Fruit fly (Drosophila melanogaster): ENCODE data around the gene CG42788.

The CG42788 gene

DNA sequence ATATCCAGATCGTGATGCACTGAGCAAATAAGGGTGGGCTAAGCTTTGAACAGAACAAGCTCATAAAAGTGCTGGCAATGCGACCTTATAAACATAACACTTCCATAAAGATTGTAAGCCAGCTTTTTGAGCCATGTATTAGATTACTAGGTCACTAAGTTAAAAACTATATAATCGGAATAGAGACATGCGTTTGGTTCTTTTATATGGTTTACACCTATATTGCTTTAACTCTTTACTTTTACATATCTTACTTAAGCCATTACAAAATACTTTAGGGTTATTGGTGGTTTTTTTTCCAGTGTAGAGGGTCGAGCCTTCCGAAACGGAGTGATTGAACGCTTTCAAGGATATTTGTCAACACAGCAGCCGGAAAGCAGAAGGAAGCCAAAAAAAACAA lies 39.4 kb downstream of the CG42788 start (continued):
- no peak for TF ChIP-seq Gug (GFP tag; IDR thresholded peaks at IDR 0.05)
- peak; percentile 89 for TF ChIP-seq topi (GFP tag; optimal IDR thresholded peaks at IDR 0.05)
- TF ChIP-seq Eip93F (GFP tag; optimal IDR thresholded peaks at IDR 0.05), result no peak
- TF ChIP-seq fd59A (GFP tag; optimal IDR thresholded peaks at IDR 0.05), result peak; percentile 80
- TF ChIP-seq Eip75B (GFP tag; optimal IDR thresholded peaks at IDR 0.05), result peak; percentile 88
- peak; percentile 47 for TF ChIP-seq net (GFP tag; optimal IDR thresholded peaks at IDR 0.05)
- TF ChIP-seq CG11902 (GFP tag; optimal IDR thresholded peaks at IDR 0.05), result peak; percentile 79
- TF ChIP-seq Met (GFP tag; optimal IDR thresholded peaks at IDR 0.05), result peak; percentile 83
- TF ChIP-seq CG1621 (tag; optimal IDR thresholded peaks at IDR 0.05), result peak; percentile 52
- TF ChIP-seq achi (GFP tag; optimal IDR thresholded peaks at IDR 0.05), result peak; percentile 82
- TF ChIP-seq dac (GFP tag; optimal IDR thresholded peaks at IDR 0.05), result no peak
- peak; percentile 82 for TF ChIP-seq acj6 (GFP tag; optimal IDR thresholded peaks at IDR 0.05)
- TF ChIP-seq Sox102F (GFP tag; optimal IDR thresholded peaks at IDR 0.05), result peak; percentile 68
- TF ChIP-seq CG6808 (GFP tag; optimal IDR thresholded peaks at IDR 0.05), result peak; percentile 89
- TF ChIP-seq CG10669 (GFP tag; optimal IDR thresholded peaks at IDR 0.05), result peak; percentile 84
- peak; percentile 80 for TF ChIP-seq Smox (GFP tag; optimal IDR thresholded peaks at IDR 0.05)
- TF ChIP-seq CG8319 (GFP tag; optimal IDR thresholded peaks at IDR 0.05), result peak; percentile 52
- peak; percentile 57; the same call in 2 of the 3 replicates for TF ChIP-seq CG6163 (GFP tag; IDR thresholded peaks at IDR 0.05)
- peak; percentile 76 for TF ChIP-seq CG7368 (GFP tag; optimal IDR thresholded peaks at IDR 0.05)
- TF ChIP-seq Eip78C (GFP tag), result peak; percentile 96
- 0 out of 3 replicates have a peak, but pooled peaks have one; percentile 6 for TF ChIP-seq eg (GFP tag; IDR thresholded peaks at IDR 0.05)
- TF ChIP-seq fd85E (GFP tag; optimal IDR thresholded peaks at IDR 0.05), result peak; percentile 4
- TF ChIP-seq CG6854 (GFP tag; optimal IDR thresholded peaks at IDR 0.05), result peak; percentile 39
- TF ChIP-seq CG16779 (tag; optimal IDR thresholded peaks at IDR 0.05), result peak; percentile 5
- TF ChIP-seq Ets96B (tag; optimal IDR thresholded peaks at IDR 0.05), result peak; percentile 85
- TF ChIP-seq dsx (GFP tag; optimal IDR thresholded peaks at IDR 0.05; ENCODE audit: poor library complexity, severe bottlenecking), result peak; percentile 79
- peak; percentile 87 for TF ChIP-seq Hr39 (GFP tag; optimal IDR thresholded peaks at IDR 0.05)
- peak; percentile 35 for TF ChIP-seq CG4318 (GFP tag; optimal IDR thresholded peaks at IDR 0.05)
- TF ChIP-seq cyc (GFP tag; optimal IDR thresholded peaks at IDR 0.05), result peak; percentile 82
- TF ChIP-seq Sox15 (GFP tag; optimal IDR thresholded peaks at IDR 0.05), result peak; percentile 73
- TF ChIP-seq CG34406 (GFP tag; optimal IDR thresholded peaks at IDR 0.05), result peak; percentile 77
- peak; percentile 80 for TF ChIP-seq CG11762 (GFP tag; optimal IDR thresholded peaks at IDR 0.05; ENCODE audit: insufficient read depth)

- TF ChIP-seq dsx (GFP tag; optimal IDR thresholded peaks at IDR 0.05; ENCODE audit: poor library complexity, severe bottlenecking), result peak; percentile 58
- TF ChIP-seq CG6276 (GFP tag; optimal IDR thresholded peaks at IDR 0.05), result peak; percentile 48
- TF ChIP-seq Eip75B (GFP tag; optimal IDR thresholded peaks at IDR 0.05), result peak; percentile 29
- TF ChIP-seq pdm3 (GFP tag; optimal IDR thresholded peaks at IDR 0.05), result peak; percentile 27
- TF ChIP-seq achi (GFP tag; optimal IDR thresholded peaks at IDR 0.05), result peak; percentile 1
- peak; percentile 29 for TF ChIP-seq fd59A (GFP tag; optimal IDR thresholded peaks at IDR 0.05)
- peak; percentile 64 for TF ChIP-seq CG15336 (GFP tag; IDR thresholded peaks at IDR 0.05)
- peak; percentile 70 for TF ChIP-seq CG16779 (tag; optimal IDR thresholded peaks at IDR 0.05)
- peak; percentile 71 for TF ChIP-seq CG8119 (GFP tag; IDR thresholded peaks at IDR 0.05)
- TF ChIP-seq net (GFP tag; optimal IDR thresholded peaks at IDR 0.05), result peak; percentile 33
- peak; percentile 49 for TF ChIP-seq CG6854 (GFP tag; optimal IDR thresholded peaks at IDR 0.05)
- peak; percentile 35 for TF ChIP-seq Ets96B (tag; optimal IDR thresholded peaks at IDR 0.05)
- peak; percentile 81 for TF ChIP-seq eg (GFP tag; IDR thresholded peaks at IDR 0.05)
- TF ChIP-seq Sox15 (GFP tag; optimal IDR thresholded peaks at IDR 0.05), result no peak
- TF ChIP-seq Sox102F (GFP tag; optimal IDR thresholded peaks at IDR 0.05), result no peak
- TF ChIP-seq Lpt (GFP tag; optimal IDR thresholded peaks at IDR 0.05), result peak; percentile 77
- TF ChIP-seq CG1621 (tag; optimal IDR thresholded peaks at IDR 0.05), result peak; percentile 73
- TF ChIP-seq CG8632 (GFP tag; optimal IDR thresholded peaks at IDR 0.05), result peak; percentile 22
- TF ChIP-seq ss (GFP tag; optimal IDR thresholded peaks at IDR 0.05), result peak; percentile 86 to 92
- 0 out of 2 replicates have a peak, but pooled peaks have one; percentile 17 for TF ChIP-seq Gug (GFP tag; IDR thresholded peaks at IDR 0.05)
- TF ChIP-seq CG10631 (GFP tag; optimal IDR thresholded peaks at IDR 0.05), result no peak
- TF ChIP-seq CG32006 (GFP tag; optimal IDR thresholded peaks at IDR 0.05), result peak; percentile 7
- TF ChIP-seq CG10669 (GFP tag; optimal IDR thresholded peaks at IDR 0.05), result peak; percentile 44
- TF ChIP-seq CG9139 (GFP tag; optimal IDR thresholded peaks at IDR 0.05), result peak; percentile 80
- TF ChIP-seq CG6163 (GFP tag; IDR thresholded peaks at IDR 0.05), result peak; percentile 82
- peak; percentile 76 for TF ChIP-seq Eip78C (GFP tag)
- TF ChIP-seq CG7368 (GFP tag; optimal IDR thresholded peaks at IDR 0.05), result no peak
- TF ChIP-seq fkh (GFP tag; optimal IDR thresholded peaks at IDR 0.05), result peak; percentile 71
- TF ChIP-seq spab (GFP tag; optimal IDR thresholded peaks at IDR 0.05), result peak; percentile 56
- TF ChIP-seq CG6808 (GFP tag; optimal IDR thresholded peaks at IDR 0.05), result peak; percentile 77
- peak; percentile 39 for TF ChIP-seq CG3032 (tag; optimal IDR thresholded peaks at IDR 0.05)
- no peak for TF ChIP-seq esn (GFP tag; optimal IDR thresholded peaks at IDR 0.05)
- TF ChIP-seq topi (GFP tag; optimal IDR thresholded peaks at IDR 0.05), result no peak
Measured at dm6 chr3R:15091680-15092343, 39.9 kb downstream of the CG42788 start.
